Fruit fly (Drosophila melanogaster): ENCODE measurements around the gene CG31642.

The CG31642 gene

DNA sequence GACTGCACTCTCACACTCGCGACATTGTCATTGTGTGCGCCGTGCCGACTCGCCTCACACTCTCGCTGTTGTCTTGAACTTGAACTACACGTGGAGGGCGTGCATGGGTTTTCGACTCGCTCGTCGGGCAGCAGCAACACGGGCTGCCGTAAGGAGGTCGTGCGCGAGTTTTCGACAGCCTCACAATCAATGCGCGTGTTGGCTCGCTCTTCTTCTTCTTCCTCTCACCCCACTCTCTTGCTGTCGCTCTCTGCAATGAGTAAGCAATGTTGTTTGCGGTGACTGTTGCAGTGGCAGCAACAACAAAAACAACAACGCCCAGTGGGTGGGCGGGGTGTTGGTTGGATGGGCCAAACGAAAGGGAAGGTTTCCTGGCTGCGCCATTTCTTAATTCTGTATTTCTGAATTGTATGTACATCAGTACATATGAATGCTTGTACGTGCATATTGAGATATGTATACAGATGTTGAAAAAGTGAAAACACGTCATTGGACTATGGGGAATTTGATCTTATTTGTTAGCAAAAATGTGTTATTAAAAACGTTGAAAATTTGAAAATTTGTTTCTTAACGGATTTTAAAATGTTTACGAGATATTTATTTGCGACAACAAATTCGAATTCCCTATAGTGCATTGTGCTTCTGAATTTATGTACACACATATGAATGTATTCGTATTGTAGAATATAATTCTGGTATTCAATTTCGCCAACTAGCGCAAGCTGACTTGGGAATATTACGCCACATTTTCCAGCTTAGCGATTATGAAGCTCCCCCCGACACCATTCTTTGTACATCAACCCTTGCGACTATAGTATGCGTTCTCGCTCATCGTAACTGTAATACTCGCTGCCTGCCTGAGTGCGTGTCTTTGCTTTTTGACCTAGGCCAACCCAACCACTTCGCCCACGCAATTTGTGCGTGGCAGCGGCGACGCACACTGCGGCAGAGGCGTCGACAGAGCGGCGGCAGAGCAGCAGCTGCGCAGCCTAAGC lies 29.6 kb upstream of the CG31642 start (continued):
- TF ChIP-seq CG8924 (tag; optimal IDR thresholded peaks at IDR 0.05) (peak; percentile 62), Awh (GFP tag; IDR thresholded peaks at IDR 0.05) (peak; percentile 55; the same call in 1 of the 2 replicates), chm (GFP tag; IDR thresholded peaks at IDR 0.05) (peak; percentile 70; the same call in 1 of the 2 replicates), Xrp1 (GFP tag; IDR thresholded peaks at IDR 0.05) (0 out of 2 replicates have a peak, but pooled peaks have one; percentile 5), CG1832 (GFP tag; optimal IDR thresholded peaks at IDR 0.05) (no peak), CG4730 (GFP tag; IDR thresholded peaks at IDR 0.05) (no peak), CG2120 (GFP tag; optimal IDR thresholded peaks at IDR 0.05) (peak; percentile 68), CG1024 (GFP tag; IDR thresholded peaks at IDR 0.05) (no peak), gem (tag; optimal IDR thresholded peaks at IDR 0.05) (peak; percentile 63), salm (tag; optimal IDR thresholded peaks at IDR 0.05) (no peak), Poxn (GFP tag; IDR thresholded peaks at IDR 0.05) (no peak), CG6689 (GFP tag; IDR thresholded peaks at IDR 0.05) (no peak), cwo (GFP tag; optimal IDR thresholded peaks at IDR 0.05) (peak; percentile 98), dmrt11E (tag; optimal IDR thresholded peaks at IDR 0.05) (no peak), eyg (GFP tag; optimal IDR thresholded peaks at IDR 0.05) (no peak), CG2875 (GFP tag; optimal IDR thresholded peaks at IDR 0.05) (peak; percentile 1), CG16863 (GFP tag; optimal IDR thresholded peaks at IDR 0.05) (no peak), TFAM (GFP tag; optimal IDR thresholded peaks at IDR 0.05) (no peak), CG31365 (tag; optimal IDR thresholded peaks at IDR 0.05) (no peak), Stat92E (GFP tag; optimal IDR thresholded peaks at IDR 0.05) (peak in 1 of 3 experiments; percentile 70), CG14860 (GFP tag; IDR thresholded peaks at IDR 0.05; ENCODE audit: partially characterized antibody) (peak; percentile 37; the same call in 1 of the 3 replicates), Bdp1 (GFP tag; optimal IDR thresholded peaks at IDR 0.05) (no peak), sob (GFP tag; IDR thresholded peaks at IDR 0.05) (peak; percentile 58), CG17385 (GFP tag; optimal IDR thresholded peaks at IDR 0.05) (peak; percentile 100), CG13894 (tag; optimal IDR thresholded peaks at IDR 0.05) (peak; percentile 86), CG31224 (GFP tag; IDR thresholded peaks at IDR 0.05) (no peak), CG6175 (GFP tag; IDR thresholded peaks at IDR 0.05) (peak; percentile 72; the same call in 1 of the 3 replicates), p53 (GFP tag; optimal IDR thresholded peaks at IDR 0.05) (no peak), Antp (GFP tag; optimal IDR thresholded peaks at IDR 0.05) (no peak), NC2α (GFP tag; optimal IDR thresholded peaks at IDR 0.05) (no peak), CG11093 (GFP tag; IDR thresholded peaks at IDR 0.05) (no peak), Hr3 (GFP tag; optimal IDR thresholded peaks at IDR 0.05) (no peak), lov (optimal IDR thresholded peaks at IDR 0.05) (no peak), lov (GFP tag; IDR thresholded peaks at IDR 0.05) (peak; percentile 74; the same call in 1 of the 3 replicates), CG10209 (GFP tag; optimal IDR thresholded peaks at IDR 0.05) (peak; percentile 0), sens (GFP tag) (peak; percentile 91), CG6854 (GFP tag; optimal IDR thresholded peaks at IDR 0.05) (no peak), H2.0 (GFP tag; IDR thresholded peaks at IDR 0.05) (no peak), CG12104 (GFP tag; optimal IDR thresholded peaks at IDR 0.05) (no peak), odd (GFP tag; optimal IDR thresholded peaks at IDR 0.05) (no peak), CG15514 (GFP tag; optimal IDR thresholded peaks at IDR 0.05) (peak; percentile 7), CG12155 (GFP tag; optimal IDR thresholded peaks at IDR 0.05) (peak; percentile 100), hb (GFP tag; IDR thresholded peaks at IDR 0.05; ENCODE audit: partially characterized antibody) (no peak), CG2202 (tag; optimal IDR thresholded peaks at IDR 0.05) (peak; percentile 13), D (optimal IDR thresholded peaks at IDR 0.05) (peak; percentile 84), D (GFP tag; optimal IDR thresholded peaks at IDR 0.05) (peak; percentile 31), dpn (GFP tag; optimal IDR thresholded peaks at IDR 0.05) (peak in 1 of 2 experiments; percentile 12), CG32532 (GFP tag; IDR thresholded peaks at IDR 0.05) (peak; percentile 41; the same call in 1 of the 2 replicates), chn (GFP tag; optimal IDR thresholded peaks at IDR 0.05) (peak; percentile 52)

Measured in whole organism, embryonic.